Worm (Caenorhabditis elegans): ENCODE measurements around the gene F35E8.13.
A peak's percentile ranks its signal among the peaks of the same experiment; 100 is the strongest.

F35E8.13 gene

ce11 chrV:15922979-15923378, at the start of gene F35E8.13:
Gene F35E8.13 (plus strand): TSS chrV:15923279.
- TF ChIP-seq egl-27 (tag; optimal IDR thresholded peaks at IDR 0.05) (no peak), nhr-77 (tag; optimal IDR thresholded peaks at IDR 0.05) (no peak), unc-39 (tag; optimal IDR thresholded peaks at IDR 0.05) (no peak), egl-5 (tag; optimal IDR thresholded peaks at IDR 0.05) (no peak), nhr-43 (tag; optimal IDR thresholded peaks at IDR 0.05; ENCODE audit: poor library complexity, severe bottlenecking) (no peak), ama-1 (optimal IDR thresholded peaks at IDR 0.05) (no peak), nhr-12 (tag; optimal IDR thresholded peaks at IDR 0.05) (no peak), nhr-67 (tag; optimal IDR thresholded peaks at IDR 0.05) (no peak), mml-1 (tag; optimal IDR thresholded peaks at IDR 0.05) (no peak), skn-1 (tag; optimal IDR thresholded peaks at IDR 0.05) (no peak), nhr-28 (tag; optimal IDR thresholded peaks at IDR 0.05) (no peak), elt-3 (tag; optimal IDR thresholded peaks at IDR 0.05) (no peak), lin-15B (tag; optimal IDR thresholded peaks at IDR 0.05) (no peak), ZK546.5 (tag; optimal IDR thresholded peaks at IDR 0.05) (no peak), sea-2 (GFP tag; optimal IDR thresholded peaks at IDR 0.05) (no peak), hmg-11 (tag; optimal IDR thresholded peaks at IDR 0.05) (no peak), jun-1 (tag; optimal IDR thresholded peaks at IDR 0.05) (no peak), pha-4 (tag; optimal IDR thresholded peaks at IDR 0.05) (no peak), pqm-1 (tag; optimal IDR thresholded peaks at IDR 0.05) (no peak)

ce11 chrV:15873762-15874161, 49.3 kb upstream of the F35E8.13 start:
- TF ChIP-seq egl-27 (tag; optimal IDR thresholded peaks at IDR 0.05) = no peak
- TF ChIP-seq pha-4 (tag; optimal IDR thresholded peaks at IDR 0.05) = no peak
- TF ChIP-seq nfya-1 (tag; optimal IDR thresholded peaks at IDR 0.05; ENCODE audit: insufficient read depth) = peak; percentile 69
- TF ChIP-seq ceh-9 (tag; optimal IDR thresholded peaks at IDR 0.05) = no peak
- TF ChIP-seq elt-3 (tag; optimal IDR thresholded peaks at IDR 0.05) = peak in 1 of 3 experiments; percentile 67
- TF ChIP-seq sea-2 (GFP tag; optimal IDR thresholded peaks at IDR 0.05) = no peak
- peak; percentile 74 for TF ChIP-seq skn-1 (tag; optimal IDR thresholded peaks at IDR 0.05)
- TF ChIP-seq daf-12 (tag; optimal IDR thresholded peaks at IDR 0.05) = no peak
- TF ChIP-seq snpc-4 (tag; optimal IDR thresholded peaks at IDR 0.05) = peak; percentile 35
- no peak for TF ChIP-seq unc-39 (tag; optimal IDR thresholded peaks at IDR 0.05)
- TF ChIP-seq lin-39 (tag; optimal IDR thresholded peaks at IDR 0.05) = peak; percentile 86
- TF ChIP-seq fkh-2 (tag; optimal IDR thresholded peaks at IDR 0.05) = no peak
- TF ChIP-seq eor-1 (tag; optimal IDR thresholded peaks at IDR 0.05) = no peak
- TF ChIP-seq nhr-43 (tag; optimal IDR thresholded peaks at IDR 0.05; ENCODE audit: poor library complexity, severe bottlenecking) = peak; percentile 87
- TF ChIP-seq fos-1 (tag; optimal IDR thresholded peaks at IDR 0.05) = no peak
- TF ChIP-seq nhr-23 (tag; optimal IDR thresholded peaks at IDR 0.05) = no peak
- TF ChIP-seq R02D3.7 (tag; optimal IDR thresholded peaks at IDR 0.05) = peak; percentile 36
- no peak for TF ChIP-seq mdl-1 (tag; optimal IDR thresholded peaks at IDR 0.05)
- TF ChIP-seq elt-2 (tag; optimal IDR thresholded peaks at IDR 0.05) = peak; percentile 69
- TF ChIP-seq unc-62 (GFP tag; optimal IDR thresholded peaks at IDR 0.05) = no peak
- peak; percentile 66 for TF ChIP-seq lsy-12 (tag; optimal IDR thresholded peaks at IDR 0.05)
- TF ChIP-seq pqm-1 (tag; optimal IDR thresholded peaks at IDR 0.05) = peak; percentile 53
- no peak for TF ChIP-seq zag-1 (tag; optimal IDR thresholded peaks at IDR 0.05)
- TF ChIP-seq nhr-25 (tag; optimal IDR thresholded peaks at IDR 0.05) = no peak
- TF ChIP-seq nhr-11 (tag; optimal IDR thresholded peaks at IDR 0.05) = peak; percentile 18
- TF ChIP-seq nhr-77 (tag; optimal IDR thresholded peaks at IDR 0.05) = peak; percentile 45
- TF ChIP-seq nhr-76 (tag; optimal IDR thresholded peaks at IDR 0.05) = no peak
- TF ChIP-seq fkh-10 (GFP tag; optimal IDR thresholded peaks at IDR 0.05) = no peak
- TF ChIP-seq ceh-16 (tag; optimal IDR thresholded peaks at IDR 0.05) = peak; percentile 13
- TF ChIP-seq nhr-12 (tag; optimal IDR thresholded peaks at IDR 0.05) = no peak
- peak; percentile 52 for TF ChIP-seq jun-1 (tag; optimal IDR thresholded peaks at IDR 0.05)
- TF ChIP-seq ztf-4 (tag; optimal IDR thresholded peaks at IDR 0.05) = peak; percentile 36
- no peak for TF ChIP-seq tbx-2 (tag; optimal IDR thresholded peaks at IDR 0.05)
- no peak for TF ChIP-seq ZK546.5 (tag; optimal IDR thresholded peaks at IDR 0.05)
- TF ChIP-seq ceh-82 (tag; optimal IDR thresholded peaks at IDR 0.05) = peak; percentile 66
- peak; percentile 36 for TF ChIP-seq lin-15B (tag; optimal IDR thresholded peaks at IDR 0.05)
- TF ChIP-seq ama-1 (optimal IDR thresholded peaks at IDR 0.05) = peak; percentile 34
- no peak for TF ChIP-seq nhr-237 (tag; optimal IDR thresholded peaks at IDR 0.05)
- TF ChIP-seq elt-1 (tag; optimal IDR thresholded peaks at IDR 0.05) = no peak
- no peak for TF ChIP-seq aly-2 (tag; optimal IDR thresholded peaks at IDR 0.05)
- no peak for TF ChIP-seq ztf-11 (tag; optimal IDR thresholded peaks at IDR 0.05)
- no peak for TF ChIP-seq nhr-28 (tag; optimal IDR thresholded peaks at IDR 0.05)
- no peak for TF ChIP-seq ceh-28 (tag; optimal IDR thresholded peaks at IDR 0.05)
- no peak for TF ChIP-seq hmg-11 (tag; optimal IDR thresholded peaks at IDR 0.05)
- no peak for TF ChIP-seq egl-5 (tag; optimal IDR thresholded peaks at IDR 0.05)
- no peak for TF ChIP-seq nhr-67 (tag; optimal IDR thresholded peaks at IDR 0.05)
- no peak for TF ChIP-seq mml-1 (tag; optimal IDR thresholded peaks at IDR 0.05)
